Worm (Caenorhabditis elegans) whole organism, L1 larva: ENCODE measurements around the gene moc-2.

Experiments
- C04F5.9 ChIP-seq: sonication (generic microtip); optimal IDR thresholded peaks from 2 replicates; lab custom pipeline; 2016; ENCODE audit warnings: missing genetic modification characterization, missing compliant biosample characterization
- C16A3.4 ChIP-seq: fragments of 150-350 bp; optimal IDR thresholded peaks from 2 replicates; lab custom pipeline; 2014; ENCODE audit warnings: missing biosample characterization, missing genetic modification characterization
- C34B4.2 ChIP-seq: sonication (generic microtip); optimal IDR thresholded peaks from 2 replicates; lab custom pipeline; 2017; ENCODE audit warnings: mild to moderate bottlenecking, missing genetic modification characterization, missing compliant biosample characterization
- Y116A8C.19 ChIP-seq: sonication (generic microtip); optimal IDR thresholded peaks from 2 replicates; lab custom pipeline; 2016; ENCODE audit warnings: missing compliant biosample characterization, missing genetic modification characterization, borderline replicate concordance
- alr-1 ChIP-seq: fragments of 200-800 bp; sonication (Bioruptor generic); optimal IDR thresholded peaks from 2 replicates; lab custom pipeline; 2018; ENCODE audit warnings: borderline replicate concordance, mild to moderate bottlenecking, missing genetic modification characterization, missing compliant biosample characterization
- aly-2 ChIP-seq: fragments of 150-350 bp; optimal IDR thresholded peaks from 2 replicates; lab custom pipeline; 2014; ENCODE audit warnings: missing biosample characterization, missing genetic modification characterization
- ama-1 ChIP-seq: fragments of 150-350 bp; optimal IDR thresholded peaks from 2 replicates; lab custom pipeline; 2014
- blmp-1 ChIP-seq: fragments of 150-350 bp; optimal IDR thresholded peaks from 2 replicates; lab custom pipeline; 2014; ENCODE audit warnings: missing biosample characterization, missing genetic modification characterization
- ceh-82 ChIP-seq, 3 experiments: fragments of 150-350 bp in 1 of 3; sonication (generic microtip) in 2 of 3; optimal IDR thresholded peaks; 2 replicates each; lab custom pipeline; 2014 to 2017; ENCODE audit warnings: missing biosample characterization in 3 of 3, missing genetic modification characterization in 3 of 3
- ces-1 ChIP-seq: fragments of 150-350 bp; optimal IDR thresholded peaks from 2 replicates; lab custom pipeline; 2014; ENCODE audit warnings: missing biosample characterization, missing genetic modification reagents, missing genetic modification characterization
- dpl-1 ChIP-seq, 3 experiments: fragments of 150-350 bp in 2 of 3; sonication (generic microtip) in 1 of 3; optimal IDR thresholded peaks; 2 replicates each; lab custom pipeline; 2014 to 2017; ENCODE audit warnings: missing biosample characterization in 3 of 3, missing genetic modification characterization in 3 of 3, missing genetic modification reagents in 3 of 3
- dsc-1 ChIP-seq: sonication (generic microtip); optimal IDR thresholded peaks from 2 replicates; lab custom pipeline; 2016; ENCODE audit warnings: mild to moderate bottlenecking, missing genetic modification characterization, missing compliant biosample characterization
- egl-13 ChIP-seq: sonication (generic microtip); optimal IDR thresholded peaks from 2 replicates; lab custom pipeline; 2016; ENCODE audit warnings: missing genotype, missing genetic modification reagents, missing genetic modification characterization, missing compliant biosample characterization
- egl-27 ChIP-seq, 2 experiments: fragments of 150-350 bp in 1 of 2; sonication (generic microtip); optimal IDR thresholded peaks; 3 replicates each; lab custom pipeline; 2017 to 2018; ENCODE audit warnings: missing biosample characterization in 2 of 2, missing genetic modification characterization in 2 of 2, missing genetic modification reagents in 2 of 2
- elt-3 ChIP-seq, 6 experiments: fragments of 150-350 bp in 1 of 6; sonication (generic microtip); optimal IDR thresholded peaks; 2 replicates each; lab custom pipeline; 2017 to 2018; ENCODE audit warnings: missing biosample characterization in 6 of 6, missing genetic modification characterization in 6 of 6, inconsistent platforms in 1 of 6
- fkh-4 ChIP-seq: sonication (generic microtip); optimal IDR thresholded peaks from 2 replicates; lab custom pipeline; 2016; ENCODE audit warnings: missing compliant biosample characterization, missing genetic modification characterization, borderline replicate concordance
- hlh-4 ChIP-seq: sonication (generic microtip); optimal IDR thresholded peaks from 2 replicates; lab custom pipeline; 2016; ENCODE audit warnings: mild to moderate bottlenecking, missing genetic modification characterization, missing compliant biosample characterization
- irx-1 ChIP-seq: sonication (generic microtip); optimal IDR thresholded peaks from 2 replicates; lab custom pipeline; 2016; ENCODE audit warnings: missing genetic modification characterization, missing compliant biosample characterization
- isw-1 ChIP-seq: fragments of 200-800 bp; sonication (Bioruptor generic); IDR thresholded peaks from 2 replicates; pipeline ENCODE4 v1.3.6; 2022; ENCODE audit warnings: missing genetic modification characterization, missing compliant biosample characterization
- jun-1 ChIP-seq: fragments of 150-350 bp; optimal IDR thresholded peaks from 2 replicates; lab custom pipeline; 2014; ENCODE audit warnings: missing biosample characterization, missing genetic modification reagents, missing genetic modification characterization
- lin-13 ChIP-seq: fragments of 150-350 bp; optimal IDR thresholded peaks from 2 replicates; lab custom pipeline; 2014; ENCODE audit warnings: missing biosample characterization, missing genetic modification reagents, missing genetic modification characterization
- lin-14 ChIP-seq: fragments of 200-800 bp; sonication (Bioruptor generic); optimal IDR thresholded peaks from 2 replicates; lab custom pipeline; 2018; ENCODE audit warnings: mild to moderate bottlenecking, missing genetic modification characterization, moderate library complexity, missing compliant biosample characterization
- lin-35 ChIP-seq, 2 experiments: fragments of 150-350 bp; optimal IDR thresholded peaks; 2 replicates each; lab custom pipeline; 2014; ENCODE audit warnings: missing biosample characterization in 2 of 2, missing genetic modification characterization in 2 of 2, missing genetic modification reagents in 2 of 2
- lir-3 ChIP-seq: sonication (generic microtip); optimal IDR thresholded peaks from 2 replicates; lab custom pipeline; 2016; ENCODE audit warnings: mild to moderate bottlenecking, missing genetic modification characterization, moderate library complexity, missing compliant biosample characterization; ENCODE audit not compliant: poor library complexity
- lsy-2 ChIP-seq, 2 experiments: fragments of 150-350 bp; optimal IDR thresholded peaks; 2 replicates each; lab custom pipeline; 2014; ENCODE audit warnings: missing biosample characterization in 2 of 2, missing genetic modification characterization in 2 of 2
- mdl-1 ChIP-seq, 2 experiments: fragments of 150-350 bp; optimal IDR thresholded peaks; 2 replicates each; lab custom pipeline; 2014 to 2017; ENCODE audit warnings: missing biosample characterization in 2 of 2, missing genetic modification characterization in 2 of 2, inconsistent platforms in 1 of 2
- nhr-19 ChIP-seq: fragments of 200-800 bp; sonication (Bioruptor generic); conservative IDR thresholded peaks from 2 replicates; pipeline ENCODE4 v1.3.6; 2022; ENCODE audit warnings: missing genetic modification characterization, missing compliant biosample characterization
- nhr-20 ChIP-seq: sonication (generic microtip); optimal IDR thresholded peaks from 2 replicates; lab custom pipeline; 2016; ENCODE audit warnings: mild to moderate bottlenecking, missing genetic modification characterization, missing compliant biosample characterization
- nhr-237 ChIP-seq: fragments of 150-350 bp; optimal IDR thresholded peaks from 2 replicates; lab custom pipeline; 2014; ENCODE audit warnings: missing biosample characterization, missing genetic modification characterization
- nhr-28 ChIP-seq: fragments of 150-350 bp; optimal IDR thresholded peaks from 2 replicates; lab custom pipeline; 2014; ENCODE audit warnings: missing biosample characterization, missing genetic modification characterization
- nhr-71 ChIP-seq: sonication (generic microtip); optimal IDR thresholded peaks from 2 replicates; lab custom pipeline; 2016; ENCODE audit warnings: mild to moderate bottlenecking, missing genetic modification characterization, moderate library complexity, missing compliant biosample characterization
- nhr-77 ChIP-seq: fragments of 150-350 bp; optimal IDR thresholded peaks from 2 replicates; lab custom pipeline; 2014; ENCODE audit warnings: missing biosample characterization, missing genetic modification characterization
- pag-3 ChIP-seq: sonication (generic microtip); optimal IDR thresholded peaks from 2 replicates; lab custom pipeline; 2017; ENCODE audit warnings: missing genetic modification characterization, mild to moderate bottlenecking, missing compliant biosample characterization, antibody characterized with exemption, borderline replicate concordance; ENCODE audit not compliant: insufficient read depth
- pqm-1 ChIP-seq: sonication (generic microtip); optimal IDR thresholded peaks from 3 replicates; lab custom pipeline; 2017; ENCODE audit warnings: missing biosample characterization, missing genetic modification characterization
- rnt-1 ChIP-seq: sonication (generic microtip); optimal IDR thresholded peaks from 2 replicates; lab custom pipeline; 2016; ENCODE audit warnings: mild to moderate bottlenecking, missing genetic modification characterization, moderate library complexity, missing compliant biosample characterization
- skn-1 ChIP-seq: fragments of 150-350 bp; optimal IDR thresholded peaks from 2 replicates; lab custom pipeline; 2014; ENCODE audit warnings: missing biosample characterization, missing genetic modification characterization
- snpc-4 ChIP-seq: fragments of 150-350 bp; optimal IDR thresholded peaks from 2 replicates; lab custom pipeline; 2014; ENCODE audit warnings: missing biosample characterization, missing genetic modification characterization
- snu-23 ChIP-seq: sonication (generic microtip); optimal IDR thresholded peaks from 2 replicates; lab custom pipeline; 2016; ENCODE audit warnings: missing genetic modification characterization, missing compliant biosample characterization
- sptf-1 ChIP-seq: fragments of 150-350 bp; optimal IDR thresholded peaks from 2 replicates; lab custom pipeline; 2014; ENCODE audit warnings: missing biosample characterization, missing genetic modification characterization
- sup-37 ChIP-seq: fragments of 200-800 bp; sonication (Bioruptor generic); optimal IDR thresholded peaks from 2 replicates; lab custom pipeline; 2018; ENCODE audit warnings: mild to moderate bottlenecking, missing genetic modification characterization, missing compliant biosample characterization
- swsn-7 ChIP-seq: sonication (generic microtip); optimal IDR thresholded peaks from 2 replicates; lab custom pipeline; 2016; ENCODE audit warnings: missing genetic modification characterization, missing compliant biosample characterization
- tlp-1 ChIP-seq: fragments of 150-350 bp; optimal IDR thresholded peaks from 2 replicates; lab custom pipeline; 2014; ENCODE audit warnings: missing biosample characterization, missing genetic modification characterization
- unc-130 ChIP-seq: fragments of 150-350 bp; optimal IDR thresholded peaks from 2 replicates; lab custom pipeline; 2017; ENCODE audit warnings: missing biosample characterization, missing genetic modification characterization, inconsistent platforms
- unc-30 ChIP-seq: sonication (generic microtip); optimal IDR thresholded peaks from 2 replicates; lab custom pipeline; 2017; ENCODE audit warnings: missing biosample characterization, missing genetic modification characterization
- unc-62 ChIP-seq: fragments of 150-350 bp; optimal IDR thresholded peaks from 2 replicates; lab custom pipeline; 2014; ENCODE audit warnings: missing biosample characterization, missing genetic modification reagents, missing genetic modification characterization
- unc-86 ChIP-seq: sonication (generic microtip); optimal IDR thresholded peaks from 2 replicates; lab custom pipeline; 2016; ENCODE audit warnings: missing genetic modification characterization, missing compliant biosample characterization
- vab-15 ChIP-seq: sonication (generic microtip); optimal IDR thresholded peaks from 2 replicates; lab custom pipeline; 2017; ENCODE audit warnings: missing genotype, mild to moderate bottlenecking, missing genetic modification characterization, missing compliant biosample characterization
- xbp-1 ChIP-seq: sonication (generic microtip); optimal IDR thresholded peaks from 2 replicates; lab custom pipeline; 2016; ENCODE audit warnings: missing genetic modification characterization, missing compliant biosample characterization
- zag-1 ChIP-seq: fragments of 150-350 bp; optimal IDR thresholded peaks from 2 replicates; lab custom pipeline; 2014; ENCODE audit warnings: missing biosample characterization, missing genetic modification characterization
- ztf-11 ChIP-seq, 2 experiments: sonication (generic microtip); optimal IDR thresholded peaks; 2 replicates each; lab custom pipeline; 2016 to 2017; ENCODE audit warnings: missing genetic modification characterization in 2 of 2, missing biosample characterization in 1 of 2, missing compliant biosample characterization in 1 of 2

The moc-2 gene

ce11 chrV:6541875-6542274 is 37.9 kb upstream of the moc-2 start (continued):
- TF ChIP-seq mdl-1 (tag; optimal IDR thresholded peaks at IDR 0.05; lab: Kevin White, UChicago) (peak in 1 of 2 experiments; percentile 22), blmp-1 (tag; lab: Kevin White, UChicago) (peak; percentile 63), nhr-20 (tag; lab: Kevin White, UChicago) (peak; percentile 49), sptf-1 (tag; lab: Kevin White, UChicago) (no peak), nhr-19 (GFP tag; lab: Robert Waterston, UW) (no peak), C04F5.9 (tag; lab: Kevin White, UChicago) (no peak), ama-1 (lab: Kevin White, UChicago) (no peak), C34B4.2 (no peak), unc-130 (tag; lab: Kevin White, UChicago) (no peak), unc-86 (no peak), alr-1 (tag; lab: Kevin White, UChicago) (no peak), egl-13 (tag; lab: Kevin White, UChicago) (no peak)

- no peak for TF ChIP-seq isw-1 (GFP tag; lab: Robert Waterston, UW)
- TF ChIP-seq nhr-19 (GFP tag; lab: Robert Waterston, UW), result no peak
- TF ChIP-seq unc-62 (GFP tag; lab: Kevin White, UChicago), result no peak
- TF ChIP-seq skn-1 (tag; lab: Kevin White, UChicago), result no peak
- TF ChIP-seq fkh-4 (tag; lab: Kevin White, UChicago), result no peak
- TF ChIP-seq pag-3 (tag; lab: Kevin White, UChicago), result no peak
- TF ChIP-seq pqm-1 (tag; lab: Kevin White, UChicago), result no peak
- peak; percentile 71 for TF ChIP-seq lin-14 (GFP tag; lab: Kevin White, UChicago)
- no peak for TF ChIP-seq mdl-1 (tag; optimal IDR thresholded peaks at IDR 0.05; lab: Kevin White, UChicago)
- TF ChIP-seq xbp-1 (tag; lab: Kevin White, UChicago), result no peak
- no peak for TF ChIP-seq aly-2 (tag; lab: Kevin White, UChicago)
- no peak for TF ChIP-seq elt-3 (tag; optimal IDR thresholded peaks at IDR 0.05; lab: Kevin White, UChicago)
- TF ChIP-seq rnt-1 (tag; lab: Kevin White, UChicago), result peak; percentile 30
- no peak for TF ChIP-seq jun-1 (tag; lab: Kevin White, UChicago)
- TF ChIP-seq zag-1 (tag; lab: Kevin White, UChicago), result no peak
- no peak for TF ChIP-seq sup-37 (GFP tag; lab: Kevin White, UChicago)
- TF ChIP-seq nhr-237, result no peak
- no peak for TF ChIP-seq egl-27 (tag; optimal IDR thresholded peaks at IDR 0.05; lab: Kevin White, UChicago)
- TF ChIP-seq dsc-1 (tag; lab: Kevin White, UChicago), result peak; percentile 28
- TF ChIP-seq lin-35 (GFP tag; optimal IDR thresholded peaks at IDR 0.05; lab: Kevin White, UChicago), result no peak
- peak; percentile 22 for TF ChIP-seq nhr-71
- no peak for TF ChIP-seq sptf-1 (tag; lab: Kevin White, UChicago)
- TF ChIP-seq lsy-2 (tag; optimal IDR thresholded peaks at IDR 0.05; lab: Kevin White, UChicago), result peak in 1 of 2 experiments; percentile 48
- no peak for TF ChIP-seq C16A3.4 (tag; lab: Kevin White, UChicago)
- TF ChIP-seq tlp-1 (tag; lab: Kevin White, UChicago), result no peak
- TF ChIP-seq hlh-4 (tag; lab: Kevin White, UChicago), result no peak
- no peak for TF ChIP-seq ama-1 (lab: Kevin White, UChicago)
- no peak for TF ChIP-seq dpl-1 (GFP tag; optimal IDR thresholded peaks at IDR 0.05; lab: Kevin White, UChicago)
- TF ChIP-seq blmp-1 (tag; lab: Kevin White, UChicago), result peak; percentile 4
- no peak for TF ChIP-seq nhr-28 (tag; lab: Kevin White, UChicago)
- TF ChIP-seq lin-13 (GFP tag; lab: Kevin White, UChicago), result no peak
- no peak for TF ChIP-seq C34B4.2
- no peak for TF ChIP-seq ces-1 (GFP tag; lab: Kevin White, UChicago)
- TF ChIP-seq snpc-4 (tag; lab: Kevin White, UChicago), result no peak
- no peak for TF ChIP-seq ztf-11 (tag; optimal IDR thresholded peaks at IDR 0.05; lab: Kevin White, UChicago)
- TF ChIP-seq egl-13 (tag; lab: Kevin White, UChicago), result no peak
- no peak for TF ChIP-seq Y116A8C.19
- no peak for TF ChIP-seq swsn-7 (tag; lab: Kevin White, UChicago)
- no peak for TF ChIP-seq vab-15
- TF ChIP-seq unc-130 (tag; lab: Kevin White, UChicago), result no peak
- peak; percentile 11 for TF ChIP-seq snu-23 (GFP tag; lab: Kevin White, UChicago)
- no peak for TF ChIP-seq unc-30
- TF ChIP-seq lir-3 (tag; lab: Kevin White, UChicago), result no peak
- TF ChIP-seq ceh-82 (tag; optimal IDR thresholded peaks at IDR 0.05; lab: Kevin White, UChicago), result peak in 1 of 3 experiments; percentile 19
- no peak for TF ChIP-seq irx-1 (tag; lab: Kevin White, UChicago)
- TF ChIP-seq nhr-77 (tag; lab: Kevin White, UChicago), result no peak
These were observed 34.3 kb upstream of the moc-2 start for ce11 chrV:6538323-6538722.
